Fruit fly (Drosophila melanogaster) whole organism, wandering third instar larva: ENCODE results near the gene Tsp66E.
A peak's percentile ranks its signal among the peaks of the same experiment; 100 is the strongest.

Source experiments
- Abd-B ChIP-seq: fragments of >200 bp; optimal IDR thresholded peaks from 2 replicates; lab custom pipeline; 2017; ENCODE audit warnings: missing biosample characterization, missing genetic modification characterization
- CG32264 ChIP-seq: fragments of 200-800 bp; sonication (Bioruptor generic); optimal IDR thresholded peaks from 2 replicates; lab custom pipeline; 2016; ENCODE audit warnings: missing biosample characterization, missing genetic modification characterization
- CG9705 ChIP-seq: fragments of 200-800 bp; sonication (Bioruptor generic); optimal IDR thresholded peaks from 2 replicates; lab custom pipeline; 2018; ENCODE audit warnings: missing biosample characterization, mild to moderate bottlenecking, missing genetic modification characterization
- CrebA ChIP-seq: fragments of 200-800 bp; sonication (Bioruptor generic); optimal IDR thresholded peaks from 2 replicates; lab custom pipeline; 2016; ENCODE audit warnings: missing biosample characterization, mild to moderate bottlenecking, missing genetic modification characterization, borderline replicate concordance
- Dfd ChIP-seq: fragments of >200 bp; optimal IDR thresholded peaks from 2 replicates; lab custom pipeline; 2017; ENCODE audit warnings: missing biosample characterization, missing genetic modification characterization
- Dif ChIP-seq: fragments of 200-275, 200-300 bp; sonication (Bioruptor generic); optimal IDR thresholded peaks from 2 replicates; lab custom pipeline; 2018; ENCODE audit warnings: missing biosample characterization, missing genetic modification characterization; ENCODE audit not compliant: partially characterized antibody
- GATAd ChIP-seq: sonication (Bioruptor generic); optimal IDR thresholded peaks from 2 replicates; lab custom pipeline; 2016; ENCODE audit warnings: missing biosample characterization, missing genetic modification characterization
- HLH106 ChIP-seq: fragments of 200-800 bp; optimal IDR thresholded peaks from 3 replicates; lab custom pipeline; 2019; ENCODE audit warnings: missing biosample characterization, mild to moderate bottlenecking, missing genetic modification characterization, moderate library complexity
- Hnf4 ChIP-seq: fragments of 200-800 bp; sonication (Bioruptor generic); optimal IDR thresholded peaks from 2 replicates; lab custom pipeline; 2016; ENCODE audit warnings: missing biosample characterization, mild to moderate bottlenecking, missing genetic modification characterization
- Hr78 ChIP-seq: fragments of >200 bp; optimal IDR thresholded peaks from 2 replicates; lab custom pipeline; 2017; ENCODE audit warnings: missing biosample characterization, missing genetic modification characterization
- Hr83 ChIP-seq: fragments of 200-300 bp; sonication (Bioruptor generic); optimal IDR thresholded peaks from 2 replicates; lab custom pipeline; 2016; ENCODE audit warnings: missing biosample characterization, mild to moderate bottlenecking, missing genetic modification characterization, moderate library complexity; ENCODE audit not compliant: poor library complexity, severe bottlenecking
- Jra ChIP-seq: sonication (Bioruptor generic); optimal IDR thresholded peaks from 2 replicates; lab custom pipeline; 2016; ENCODE audit warnings: missing biosample characterization, missing genetic modification characterization
- Mio ChIP-seq: sonication (Bioruptor generic); optimal IDR thresholded peaks from 2 replicates; lab custom pipeline; 2016; ENCODE audit warnings: missing biosample characterization, missing genetic modification characterization
- Myc ChIP-seq: fragments of >200 bp; optimal IDR thresholded peaks from 2 replicates; lab custom pipeline; 2017
- N ChIP-seq: fragments of >200 bp; optimal IDR thresholded peaks from 2 replicates; lab custom pipeline; 2018; ENCODE audit warnings: missing biosample characterization, missing external identifiers, missing genetic modification characterization
- OdsH ChIP-seq: fragments of 200-800 bp; sonication (Bioruptor generic); optimal IDR thresholded peaks from 2 replicates; lab custom pipeline; 2016; ENCODE audit warnings: missing biosample characterization, mild to moderate bottlenecking, missing genetic modification characterization
- Rel ChIP-seq, 2 experiments: fragments of 200-800 bp; sonication (Bioruptor generic) in 1 of 2; optimal IDR thresholded peaks; 2 replicates in 1 of 2; 3 replicates in 1 of 2; lab custom pipeline; 2016 to 2019; ENCODE audit warnings: mild to moderate bottlenecking in 2 of 2, missing biosample characterization in 2 of 2, missing genetic modification characterization in 2 of 2, moderate library complexity in 1 of 2
- Sp1 ChIP-seq: fragments of 200-800 bp; sonication (Bioruptor generic); optimal IDR thresholded peaks from 3 replicates; lab custom pipeline; 2019; ENCODE audit warnings: missing biosample characterization, mild to moderate bottlenecking, missing genetic modification characterization, moderate library complexity
- Vsx2 ChIP-seq: fragments of 200-300, 225-300 bp; sonication (Bioruptor generic); optimal IDR thresholded peaks from 2 replicates; lab custom pipeline; 2018; ENCODE audit warnings: missing biosample characterization, missing genetic modification characterization; ENCODE audit not compliant: partially characterized antibody
- br ChIP-seq: fragments of 200-800 bp; sonication (Bioruptor generic); optimal IDR thresholded peaks from 2 replicates; lab custom pipeline; 2016; ENCODE audit warnings: missing biosample characterization, missing genetic modification characterization
- brk ChIP-seq: fragments of 200-800 bp; sonication (Bioruptor generic); optimal IDR thresholded peaks from 2 replicates; lab custom pipeline; 2016; ENCODE audit warnings: missing biosample characterization, mild to moderate bottlenecking, missing genetic modification characterization
- dl ChIP-seq, 2 experiments: fragments of 175-275, 200-275 bp in 1 of 2; fragments of 200-275 bp in 1 of 2; sonication (Bioruptor generic); optimal IDR thresholded peaks; lab custom pipeline; 2018; ENCODE audit warnings: mild to moderate bottlenecking in 2 of 2, missing biosample characterization in 2 of 2, missing genetic modification characterization in 2 of 2, moderate library complexity in 2 of 2; ENCODE audit not compliant: partially characterized antibody in 2 of 2, insufficient read depth in 1 of 2
- dmrt93B ChIP-seq: fragments of 200-800 bp; sonication (Bioruptor generic); optimal IDR thresholded peaks from 2 replicates; lab custom pipeline; 2018; ENCODE audit warnings: missing biosample characterization, mild to moderate bottlenecking, missing genetic modification characterization
- dsf ChIP-seq: sonication (Bioruptor generic); optimal IDR thresholded peaks from 2 replicates; lab custom pipeline; 2016; ENCODE audit warnings: missing biosample characterization, missing genetic modification characterization, borderline replicate concordance
- ey ChIP-seq: fragments of 200-800 bp; sonication (Bioruptor generic); optimal IDR thresholded peaks from 2 replicates; lab custom pipeline; 2016; ENCODE audit warnings: missing biosample characterization, missing genetic modification characterization
- foxo ChIP-seq, 2 experiments: fragments of 200-800 bp; sonication (Bioruptor generic); optimal IDR thresholded peaks; 2 replicates in 1 of 2; 3 replicates in 1 of 2; lab custom pipeline; 2016 to 2017; ENCODE audit warnings: missing biosample characterization in 2 of 2, missing genetic modification characterization in 2 of 2
- fru ChIP-seq: fragments of 200-800 bp; sonication (Bioruptor generic); optimal IDR thresholded peaks from 3 replicates; lab custom pipeline; 2016; ENCODE audit warnings: missing biosample characterization, mild to moderate bottlenecking, missing genetic modification characterization
- h ChIP-seq: fragments of 200-800 bp; sonication (Bioruptor generic); optimal IDR thresholded peaks from 3 replicates; lab custom pipeline; 2016; ENCODE audit warnings: missing biosample characterization, mild to moderate bottlenecking, missing genetic modification characterization
- jim ChIP-seq: fragments of 175-275, 200-325 bp; sonication (Bioruptor generic); optimal IDR thresholded peaks from 2 replicates; lab custom pipeline; 2016; ENCODE audit warnings: missing biosample characterization, mild to moderate bottlenecking, missing genetic modification characterization
- lola ChIP-seq: fragments of >200 bp; optimal IDR thresholded peaks from 2 replicates; lab custom pipeline; 2017; ENCODE audit warnings: missing biosample characterization, missing genetic modification characterization
- pan ChIP-seq: fragments of >200 bp; optimal IDR thresholded peaks from 2 replicates; lab custom pipeline; 2017
- psq ChIP-seq: fragments of 200-800 bp; sonication (Bioruptor generic); optimal IDR thresholded peaks from 3 replicates; lab custom pipeline; 2017; ENCODE audit warnings: missing biosample characterization, mild to moderate bottlenecking, missing genetic modification characterization, moderate library complexity
- rgr ChIP-seq: fragments of 200-800 bp; sonication (Bioruptor generic); optimal IDR thresholded peaks from 3 replicates; lab custom pipeline; 2016; ENCODE audit warnings: missing biosample characterization, mild to moderate bottlenecking, missing genetic modification characterization
- sage ChIP-seq: fragments of 200-800 bp; sonication (Bioruptor generic); optimal IDR thresholded peaks from 2 replicates; lab custom pipeline; 2016; ENCODE audit warnings: missing biosample characterization, mild to moderate bottlenecking, missing genetic modification characterization
- sv ChIP-seq: fragments of 200-800 bp; sonication (Bioruptor generic); optimal IDR thresholded peaks from 3 replicates; lab custom pipeline; 2016; ENCODE audit warnings: missing biosample characterization, missing genetic modification characterization
- tai ChIP-seq: sonication (Bioruptor generic); optimal IDR thresholded peaks from 2 replicates; lab custom pipeline; 2016; ENCODE audit warnings: missing biosample characterization, missing genetic modification characterization
- usp ChIP-seq: fragments of >200 bp; optimal IDR thresholded peaks from 2 replicates; lab custom pipeline; 2017; ENCODE audit warnings: missing biosample characterization, missing genetic modification characterization
- woc ChIP-seq: sonication (Bioruptor generic); optimal IDR thresholded peaks from 2 replicates; lab custom pipeline; 2016; ENCODE audit warnings: missing biosample characterization, mild to moderate bottlenecking, missing genetic modification characterization

Tsp66E gene

dm6 chr3L:8873053-8873452 is 39.2 kb upstream of the Tsp66E start:
- TF ChIP-seq GATAd (GFP tag; lab: Kevin White, UChicago) (no peak), woc (GFP tag; lab: Kevin White, UChicago) (no peak), rgr (GFP tag; lab: Kevin White, UChicago) (no peak), usp (GFP tag; lab: Kevin White, UChicago) (no peak), CG32264 (GFP tag; lab: Kevin White, UChicago) (no peak), dl (GFP tag; optimal IDR thresholded peaks at IDR 0.05; lab: Kevin White, UChicago; ENCODE audit: insufficient read depth in 1 of 2, partially characterized antibody in 2 of 2) (no peak), OdsH (no peak), h (GFP tag; lab: Kevin White, UChicago) (no peak), Dfd (GFP tag; lab: Kevin White, UChicago) (no peak), Mio (GFP tag; lab: Kevin White, UChicago) (no peak), fru (no peak), Abd-B (no peak), HLH106 (no peak)

dm6 chr3L:8878388-8878787 is 33.9 kb upstream of the Tsp66E start:
- peak; percentile 20 for TF ChIP-seq rgr (GFP tag; lab: Kevin White, UChicago)
- no peak for TF ChIP-seq Rel (GFP tag; optimal IDR thresholded peaks at IDR 0.05; lab: Kevin White, UChicago)
- no peak for TF ChIP-seq Rel (tag; optimal IDR thresholded peaks at IDR 0.05; lab: Kevin White, UChicago)
- TF ChIP-seq Hnf4 (GFP tag; lab: Kevin White, UChicago) = no peak

DNA sequence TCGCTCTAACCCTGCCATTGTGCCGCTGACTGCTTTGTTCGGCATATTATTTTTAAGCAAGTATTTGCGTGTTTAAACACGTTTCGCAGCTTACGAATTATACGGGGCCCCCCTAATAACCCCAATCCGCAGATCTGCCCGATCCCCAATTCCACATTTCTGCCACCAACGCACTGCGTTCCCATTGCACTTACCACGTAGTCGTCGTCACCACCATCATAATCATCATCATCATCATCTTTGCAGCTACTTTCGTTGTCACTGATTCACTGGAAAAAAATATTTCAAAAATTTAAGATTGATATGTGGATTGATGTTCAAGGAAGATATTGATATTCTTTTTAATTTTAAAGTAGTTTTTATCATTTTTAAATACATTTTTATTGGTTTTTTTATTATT is 32.8 kb upstream of the Tsp66E start:
- TF ChIP-seq tai (GFP tag; lab: Kevin White, UChicago) (no peak), GATAd (GFP tag; lab: Kevin White, UChicago) (no peak), Mio (GFP tag; lab: Kevin White, UChicago) (no peak), pan (no peak), Hr83 (no peak), CG9705 (GFP tag; lab: Kevin White, UChicago) (no peak), woc (GFP tag; lab: Kevin White, UChicago) (no peak), br (GFP tag; lab: Kevin White, UChicago) (no peak), Hnf4 (GFP tag; lab: Kevin White, UChicago) (no peak), Sp1 (GFP tag; lab: Kevin White, UChicago) (no peak)

- TF ChIP-seq sage (GFP tag; lab: Kevin White, UChicago) (no peak), woc (GFP tag; lab: Kevin White, UChicago) (peak; percentile 27), dl (GFP tag; optimal IDR thresholded peaks at IDR 0.05; lab: Kevin White, UChicago; ENCODE audit: insufficient read depth in 1 of 2, partially characterized antibody in 2 of 2) (no peak), OdsH (peak; percentile 33), br (GFP tag; lab: Kevin White, UChicago) (no peak), usp (GFP tag; lab: Kevin White, UChicago) (no peak), Myc (lab: Kevin White, UChicago) (no peak), fru (peak; percentile 12), pan (no peak), sv (GFP tag; lab: Kevin White, UChicago) (no peak), CrebA (no peak), Hr83 (no peak), Hnf4 (GFP tag; lab: Kevin White, UChicago) (no peak), N (GFP tag; lab: Kevin White, UChicago) (no peak), tai (GFP tag; lab: Kevin White, UChicago) (no peak), CG9705 (GFP tag; lab: Kevin White, UChicago) (no peak), jim (GFP tag; lab: Kevin White, UChicago) (no peak), lola (no peak), ey (GFP tag; lab: Kevin White, UChicago) (peak; percentile 1), Mio (GFP tag; lab: Kevin White, UChicago) (no peak), Jra (GFP tag; lab: Kevin White, UChicago) (no peak), Dfd (GFP tag; lab: Kevin White, UChicago) (no peak), Sp1 (GFP tag; lab: Kevin White, UChicago) (peak; percentile 23), foxo (GFP tag; optimal IDR thresholded peaks at IDR 0.05; lab: Kevin White, UChicago) (peak in 1 of 2 experiments; percentile 14), HLH106 (peak; percentile 27), CG32264 (GFP tag; lab: Kevin White, UChicago) (no peak), GATAd (GFP tag; lab: Kevin White, UChicago) (no peak), Hr78 (GFP tag; lab: Kevin White, UChicago) (no peak), Vsx2 (GFP tag; lab: Kevin White, UChicago) (no peak), psq (peak; percentile 88), Dif (GFP tag; lab: Kevin White, UChicago) (no peak), Abd-B (no peak), rgr (GFP tag; lab: Kevin White, UChicago) (peak; percentile 26), brk (GFP tag; lab: Kevin White, UChicago) (no peak), h (GFP tag; lab: Kevin White, UChicago) (peak; percentile 42), dmrt93B (GFP tag; lab: Kevin White, UChicago) (no peak), Rel (GFP tag; optimal IDR thresholded peaks at IDR 0.05; lab: Kevin White, UChicago) (no peak), Rel (tag; optimal IDR thresholded peaks at IDR 0.05; lab: Kevin White, UChicago) (no peak), dsf (GFP tag; lab: Kevin White, UChicago) (no peak)
These were observed 30.4 kb upstream of the Tsp66E start for dm6 chr3L:8881778-8882366.
